1 fruit fly cellular context compared by ENCODE assay signal in the genomic region with DNA sequence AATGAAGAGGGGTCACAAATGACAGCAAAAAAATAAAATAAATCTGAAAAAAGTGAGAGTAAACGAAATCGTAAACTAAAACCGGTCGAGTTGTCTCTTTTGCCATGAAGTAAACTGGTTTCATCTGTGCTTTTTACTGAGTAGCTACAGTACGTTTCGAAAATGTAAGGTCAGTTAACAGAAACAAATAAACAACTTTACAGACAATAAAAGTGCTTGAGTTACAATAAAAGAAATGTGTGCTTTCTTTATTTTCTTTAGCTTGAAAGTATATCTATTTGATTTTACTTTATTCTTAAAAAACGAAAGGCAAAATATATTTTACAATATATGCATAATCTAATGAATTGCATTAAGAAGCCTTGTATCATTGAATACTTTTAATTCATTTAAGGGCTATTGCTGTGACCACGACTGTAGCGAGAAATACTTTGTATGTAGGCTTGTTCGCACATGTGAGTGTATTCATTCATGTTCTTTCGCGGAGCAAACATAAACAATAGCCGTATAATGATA.
TF ChIP-seq lines count a peak whose summit lies in the region.

No protein-coding gene starts in this region.

TF ChIP-seq in whole organism, embryonic, 481 proteins besides CTCF, POLR2A, EP300 and RAD21 (continued from another document and continues in another):
- TF ChIP-seq croc (GFP tag; conservative IDR thresholded peaks at IDR 0.05; lab: Robert Waterston, UW), result no peak
- TF ChIP-seq Fer3 (tag; optimal IDR thresholded peaks at IDR 0.05; lab: Kevin White, UChicago), result peak; percentile 76
- TF ChIP-seq CG9932 (GFP tag; IDR thresholded peaks at IDR 0.05; lab: Robert Waterston, UW), result peak; percentile 71
- TF ChIP-seq cas (GFP tag; IDR thresholded peaks at IDR 0.05; lab: Robert Waterston, UW), result no peak
- TF ChIP-seq kni (GFP tag; optimal IDR thresholded peaks at IDR 0.05; lab: Kevin White, UChicago), result no peak
- no peak for TF ChIP-seq CG10462 (GFP tag; optimal IDR thresholded peaks at IDR 0.05; lab: Kevin White, UChicago)
- TF ChIP-seq CG13775 (GFP tag; optimal IDR thresholded peaks at IDR 0.05; lab: Kevin White, UChicago), result peak; percentile 39
- TF ChIP-seq CG7786 (GFP tag; optimal IDR thresholded peaks at IDR 0.05; lab: Kevin White, UChicago), result peak; percentile 8
- TF ChIP-seq CG6689 (GFP tag; IDR thresholded peaks at IDR 0.05; lab: Robert Waterston, UW), result peak; percentile 60
- 0 out of 2 replicates have a peak, but pooled peaks have one; percentile 40 for TF ChIP-seq CG7372 (GFP tag; IDR thresholded peaks at IDR 0.05; lab: Robert Waterston, UW)
- peak; percentile 92 for TF ChIP-seq CG11695 (GFP tag; IDR thresholded peaks at IDR 0.05; lab: Robert Waterston, UW)
- TF ChIP-seq Drgx (GFP tag; IDR thresholded peaks at IDR 0.05; lab: Robert Waterston, UW), result peak; percentile 84
- 0 out of 3 replicates have a peak, but pooled peaks have one; percentile 9 for TF ChIP-seq CG14050 (GFP tag; IDR thresholded peaks at IDR 0.05; lab: Robert Waterston, UW)
- peak; percentile 37 for TF ChIP-seq odd (GFP tag; optimal IDR thresholded peaks at IDR 0.05; lab: Kevin White, UChicago)
- peak; percentile 18 for TF ChIP-seq Max (GFP tag; optimal IDR thresholded peaks at IDR 0.05; lab: Kevin White, UChicago)
- TF ChIP-seq Hmx (GFP tag; optimal IDR thresholded peaks at IDR 0.05; lab: Kevin White, UChicago), result peak; percentile 70
- TF ChIP-seq dmrt11E (tag; optimal IDR thresholded peaks at IDR 0.05; lab: Kevin White, UChicago), result peak; percentile 24
- no peak for TF ChIP-seq pita (GFP tag; optimal IDR thresholded peaks at IDR 0.05; lab: Kevin White, UChicago)
- 0 out of 2 replicates have a peak, but pooled peaks have one; percentile 9 for TF ChIP-seq wdn (GFP tag; IDR thresholded peaks at IDR 0.05; lab: Robert Waterston, UW)
- TF ChIP-seq CG12104 (GFP tag; optimal IDR thresholded peaks at IDR 0.05; lab: Kevin White, UChicago), result peak; percentile 17
- peak; percentile 41 for TF ChIP-seq CG15601 (tag; optimal IDR thresholded peaks at IDR 0.05; lab: Kevin White, UChicago)
- TF ChIP-seq CG17328 (GFP tag; IDR thresholded peaks at IDR 0.05; lab: Robert Waterston, UW), result peak; percentile 24; the same call in 1 of the 2 replicates
- TF ChIP-seq mld (GFP tag; IDR thresholded peaks at IDR 0.05; lab: Robert Waterston, UW; ENCODE audit: partially characterized antibody), result no peak
- TF ChIP-seq vvl (GFP tag; IDR thresholded peaks at IDR 0.05; lab: Robert Waterston, UW), result peak; percentile 55
- TF ChIP-seq CG2678 (tag; optimal IDR thresholded peaks at IDR 0.05; lab: Kevin White, UChicago), result peak; percentile 90
- peak; percentile 31 for TF ChIP-seq CG3407 (GFP tag; optimal IDR thresholded peaks at IDR 0.05; lab: Kevin White, UChicago)
- TF ChIP-seq sens (GFP tag; lab: Kevin White, UChicago), result peak; percentile 81
- TF ChIP-seq Xrp1 (GFP tag; IDR thresholded peaks at IDR 0.05; lab: Robert Waterston, UW), result peak; percentile 64; the same call in 1 of the 2 replicates
- TF ChIP-seq bsh (GFP tag; optimal IDR thresholded peaks at IDR 0.05; lab: Kevin White, UChicago), result peak; percentile 58 to 69
- TF ChIP-seq CG2116 (GFP tag; optimal IDR thresholded peaks at IDR 0.05; lab: Kevin White, UChicago), result no peak
- TF ChIP-seq Sox100B (GFP tag; optimal IDR thresholded peaks at IDR 0.05; lab: Kevin White, UChicago), result peak; percentile 74
- peak; percentile 20 for TF ChIP-seq CG3995 (GFP tag; optimal IDR thresholded peaks at IDR 0.05; lab: Kevin White, UChicago)
- peak; percentile 75 for TF ChIP-seq CG13296 (GFP tag; optimal IDR thresholded peaks at IDR 0.05; lab: Kevin White, UChicago)
- peak; percentile 73 for TF ChIP-seq CG2120 (GFP tag; optimal IDR thresholded peaks at IDR 0.05; lab: Kevin White, UChicago)
- peak; percentile 74 for TF ChIP-seq CG12391 (tag; optimal IDR thresholded peaks at IDR 0.05; lab: Kevin White, UChicago)
- TF ChIP-seq D (optimal IDR thresholded peaks at IDR 0.05; lab: Kevin White, UChicago), result no peak
- TF ChIP-seq D (GFP tag; optimal IDR thresholded peaks at IDR 0.05; lab: Kevin White, UChicago), result peak; percentile 8
- TF ChIP-seq CG6854 (GFP tag; optimal IDR thresholded peaks at IDR 0.05; lab: Kevin White, UChicago), result peak; percentile 49
- peak; percentile 40 for TF ChIP-seq gsb-n (tag; optimal IDR thresholded peaks at IDR 0.05; lab: Kevin White, UChicago)
- no peak for TF ChIP-seq amos (GFP tag; IDR thresholded peaks at IDR 0.05; lab: Robert Waterston, UW; ENCODE audit: partially characterized antibody)
- TF ChIP-seq CG32532 (GFP tag; IDR thresholded peaks at IDR 0.05; lab: Robert Waterston, UW), result peak; percentile 62
- no peak for TF ChIP-seq CG13287 (GFP tag; IDR thresholded peaks at IDR 0.05; lab: Robert Waterston, UW; ENCODE audit: partially characterized antibody)
- TF ChIP-seq CG7987 (GFP tag; optimal IDR thresholded peaks at IDR 0.05; lab: Kevin White, UChicago), result no peak
- peak; percentile 10 for TF ChIP-seq CG5245 (GFP tag; optimal IDR thresholded peaks at IDR 0.05; lab: Kevin White, UChicago)
- TF ChIP-seq CG18476 (GFP tag; optimal IDR thresholded peaks at IDR 0.05; lab: Kevin White, UChicago), result peak; percentile 10
- TF ChIP-seq C15 (GFP tag; IDR thresholded peaks at IDR 0.05; lab: Robert Waterston, UW), result no peak
- TF ChIP-seq CG18262 (tag; optimal IDR thresholded peaks at IDR 0.05; lab: Kevin White, UChicago), result peak; percentile 77
- peak; percentile 44 for TF ChIP-seq CG12299 (tag; optimal IDR thresholded peaks at IDR 0.05; lab: Kevin White, UChicago)
- TF ChIP-seq CG7556 (GFP tag; optimal IDR thresholded peaks at IDR 0.05; lab: Kevin White, UChicago), result peak; percentile 79
- TF ChIP-seq run (tag; optimal IDR thresholded peaks at IDR 0.05; lab: Kevin White, UChicago), result peak; percentile 64
- TF ChIP-seq nerfin-1 (tag; optimal IDR thresholded peaks at IDR 0.05; lab: Kevin White, UChicago), result peak; percentile 54
- peak; percentile 36 for TF ChIP-seq nau (GFP tag; optimal IDR thresholded peaks at IDR 0.05; lab: Kevin White, UChicago)
- peak; percentile 25 for TF ChIP-seq CG10654 (GFP tag; optimal IDR thresholded peaks at IDR 0.05; lab: Kevin White, UChicago)
- peak; percentile 32 for TF ChIP-seq mam (GFP tag; optimal IDR thresholded peaks at IDR 0.05; lab: Kevin White, UChicago)
- TF ChIP-seq lab (GFP tag; optimal IDR thresholded peaks at IDR 0.05; lab: Kevin White, UChicago), result peak; percentile 66
- TF ChIP-seq CG12071 (GFP tag; optimal IDR thresholded peaks at IDR 0.05; lab: Kevin White, UChicago), result peak; percentile 6
- peak; percentile 79 for TF ChIP-seq CG2712 (tag; optimal IDR thresholded peaks at IDR 0.05; lab: Kevin White, UChicago)
- no peak for TF ChIP-seq CG11723 (GFP tag; optimal IDR thresholded peaks at IDR 0.05; lab: Kevin White, UChicago)
- TF ChIP-seq CG8388 (GFP tag; optimal IDR thresholded peaks at IDR 0.05; lab: Kevin White, UChicago), result peak; percentile 67
- peak; percentile 63 for TF ChIP-seq ind (GFP tag; optimal IDR thresholded peaks at IDR 0.05; lab: Kevin White, UChicago)
- peak; percentile 86 for TF ChIP-seq CG15269 (tag; optimal IDR thresholded peaks at IDR 0.05; lab: Kevin White, UChicago)
- peak; percentile 22; the same call in 1 of the 3 replicates for TF ChIP-seq Aef1 (GFP tag; IDR thresholded peaks at IDR 0.05; lab: Robert Waterston, UW)
- TF ChIP-seq chm (GFP tag; IDR thresholded peaks at IDR 0.05; lab: Robert Waterston, UW), result no peak
- TF ChIP-seq kah (GFP tag; optimal IDR thresholded peaks at IDR 0.05; lab: Kevin White, UChicago), result peak; percentile 23
- no peak for TF ChIP-seq ken (GFP tag; IDR thresholded peaks at IDR 0.05; lab: Robert Waterston, UW)
- no peak for TF ChIP-seq gro (GFP tag; optimal IDR thresholded peaks at IDR 0.05; lab: Kevin White, UChicago)
- no peak for TF ChIP-seq prd (optimal IDR thresholded peaks at IDR 0.05; lab: Kevin White, UChicago)
- TF ChIP-seq prd (GFP tag; IDR thresholded peaks at IDR 0.05; lab: Robert Waterston, UW), result 0 out of 3 replicates have a peak, but pooled peaks have one; percentile 61
- TF ChIP-seq Sox102F (GFP tag; optimal IDR thresholded peaks at IDR 0.05; lab: Kevin White, UChicago), result peak; percentile 61
- no peak for TF ChIP-seq Nf-YA (GFP tag; IDR thresholded peaks at IDR 0.05; lab: Robert Waterston, UW)
- TF ChIP-seq CG3281 (GFP tag; optimal IDR thresholded peaks at IDR 0.05; lab: Kevin White, UChicago), result peak; percentile 72
- peak; percentile 75 for TF ChIP-seq gcm (GFP tag; optimal IDR thresholded peaks at IDR 0.05; lab: Kevin White, UChicago)
- peak; percentile 19 for TF ChIP-seq CG1602 (GFP tag; optimal IDR thresholded peaks at IDR 0.05; lab: Kevin White, UChicago)
- peak; percentile 67 for TF ChIP-seq CG17829 (tag; optimal IDR thresholded peaks at IDR 0.05; lab: Kevin White, UChicago)
- no peak for TF ChIP-seq slou (GFP tag; optimal IDR thresholded peaks at IDR 0.05; lab: Kevin White, UChicago)
- no peak; the same call in 1 of the 2 replicates for TF ChIP-seq Adf1 (GFP tag; IDR thresholded peaks at IDR 0.05; lab: Robert Waterston, UW)
- TF ChIP-seq Hey (tag; optimal IDR thresholded peaks at IDR 0.05; lab: Kevin White, UChicago), result no peak
- TF ChIP-seq Hsf (GFP tag; optimal IDR thresholded peaks at IDR 0.05; lab: Kevin White, UChicago), result peak; percentile 21
- TF ChIP-seq CG12219 (GFP tag; optimal IDR thresholded peaks at IDR 0.05; lab: Kevin White, UChicago), result peak; percentile 63
- TF ChIP-seq CG6813 (GFP tag; optimal IDR thresholded peaks at IDR 0.05; lab: Kevin White, UChicago), result peak; percentile 61
- TF ChIP-seq CG11504 (tag; optimal IDR thresholded peaks at IDR 0.05; lab: Kevin White, UChicago), result peak; percentile 79
- TF ChIP-seq ATbp (GFP tag; optimal IDR thresholded peaks at IDR 0.05; lab: Kevin White, UChicago), result peak; percentile 48
- TF ChIP-seq Oaz (GFP tag; IDR thresholded peaks at IDR 0.05; lab: Robert Waterston, UW), result no peak
- TF ChIP-seq CG8281 (tag; optimal IDR thresholded peaks at IDR 0.05; lab: Kevin White, UChicago), result no peak
- peak; percentile 61 for TF ChIP-seq HmgZ (tag; optimal IDR thresholded peaks at IDR 0.05; lab: Kevin White, UChicago)
- TF ChIP-seq Dek (tag; optimal IDR thresholded peaks at IDR 0.05; lab: Kevin White, UChicago), result peak; percentile 60
- TF ChIP-seq Blimp-1 (GFP tag; optimal IDR thresholded peaks at IDR 0.05; lab: Kevin White, UChicago), result peak; percentile 96
- TF ChIP-seq CG17568 (GFP tag; optimal IDR thresholded peaks at IDR 0.05; lab: Kevin White, UChicago), result peak; percentile 53
- peak; percentile 3 for TF ChIP-seq Spps (tag; optimal IDR thresholded peaks at IDR 0.05; lab: Kevin White, UChicago)
- TF ChIP-seq Ptx1 (GFP tag; IDR thresholded peaks at IDR 0.05; lab: Robert Waterston, UW), result peak; percentile 50; the same call in 1 of the 2 replicates
- TF ChIP-seq exex (tag; optimal IDR thresholded peaks at IDR 0.05; lab: Kevin White, UChicago), result peak; percentile 28
- peak; percentile 44 for TF ChIP-seq caup (GFP tag; optimal IDR thresholded peaks at IDR 0.05; lab: Kevin White, UChicago; ENCODE audit: severe bottlenecking)
- TF ChIP-seq chinmo (GFP tag; IDR thresholded peaks at IDR 0.05; lab: Robert Waterston, UW; ENCODE audit: partially characterized antibody), result no peak
- TF ChIP-seq sisA (GFP tag; IDR thresholded peaks at IDR 0.05; lab: Robert Waterston, UW), result no peak
- peak; percentile 52 for TF ChIP-seq CG9437 (GFP tag; optimal IDR thresholded peaks at IDR 0.05; lab: Kevin White, UChicago)
- TF ChIP-seq Meics (GFP tag; optimal IDR thresholded peaks at IDR 0.05; lab: Kevin White, UChicago), result peak; percentile 79
- peak in 1 of 2 experiments; percentile 21 for TF ChIP-seq Hr78 (GFP tag; optimal IDR thresholded peaks at IDR 0.05; lab: Kevin White, UChicago)
- TF ChIP-seq CG14667 (GFP tag; IDR thresholded peaks at IDR 0.05; lab: Robert Waterston, UW), result peak; percentile 9; the same call in 1 of the 2 replicates
- peak; percentile 47 for TF ChIP-seq Chrac-16 (GFP tag; optimal IDR thresholded peaks at IDR 0.05; lab: Kevin White, UChicago)
- TF ChIP-seq sd (tag; optimal IDR thresholded peaks at IDR 0.05; lab: Kevin White, UChicago), result peak; percentile 56
- 0 out of 2 replicates have a peak, but pooled peaks have one; percentile 48 for TF ChIP-seq CG14014 (GFP tag; IDR thresholded peaks at IDR 0.05; lab: Robert Waterston, UW)
- no peak for TF ChIP-seq CG7745 (tag; optimal IDR thresholded peaks at IDR 0.05; lab: Kevin White, UChicago)
- peak; percentile 78 for TF ChIP-seq CG13424 (tag; optimal IDR thresholded peaks at IDR 0.05; lab: Kevin White, UChicago)
- TF ChIP-seq klu (GFP tag; IDR thresholded peaks at IDR 0.05; lab: Robert Waterston, UW), result no peak
- peak; percentile 15 for TF ChIP-seq CG15011 (GFP tag; optimal IDR thresholded peaks at IDR 0.05; lab: Kevin White, UChicago)
- TF ChIP-seq fd96Cb (tag; optimal IDR thresholded peaks at IDR 0.05; lab: Kevin White, UChicago), result peak; percentile 45
- no peak for TF ChIP-seq ro (GFP tag; IDR thresholded peaks at IDR 0.05; lab: Robert Waterston, UW)
- no peak; the same call in 1 of the 2 replicates for TF ChIP-seq HLH3B (GFP tag; IDR thresholded peaks at IDR 0.05; lab: Robert Waterston, UW)
- TF ChIP-seq kay (GFP tag; optimal IDR thresholded peaks at IDR 0.05; lab: Kevin White, UChicago), result peak; percentile 8
- TF ChIP-seq hbn (GFP tag; IDR thresholded peaks at IDR 0.05; lab: Robert Waterston, UW; ENCODE audit: partially characterized antibody), result no peak
- no peak for TF ChIP-seq fru (optimal IDR thresholded peaks at IDR 0.05; lab: Kevin White, UChicago)
- no peak for TF ChIP-seq CG8944 (GFP tag; optimal IDR thresholded peaks at IDR 0.05; lab: Kevin White, UChicago)
- peak; percentile 40 for TF ChIP-seq Bteb2 (GFP tag; optimal IDR thresholded peaks at IDR 0.05; lab: Kevin White, UChicago)
- TF ChIP-seq CG6765 (GFP tag; optimal IDR thresholded peaks at IDR 0.05; lab: Kevin White, UChicago), result no peak
- TF ChIP-seq CG10267 (tag; optimal IDR thresholded peaks at IDR 0.05; lab: Kevin White, UChicago), result peak; percentile 65
- peak; percentile 51 for TF ChIP-seq pum (GFP tag; optimal IDR thresholded peaks at IDR 0.05; lab: Kevin White, UChicago)
- TF ChIP-seq CG14441 (GFP tag; IDR thresholded peaks at IDR 0.05; lab: Robert Waterston, UW), result 0 out of 2 replicates have a peak, but pooled peaks have one; percentile 32
- no peak for TF ChIP-seq lov (optimal IDR thresholded peaks at IDR 0.05; lab: Kevin White, UChicago)
- no peak for TF ChIP-seq lov (GFP tag; IDR thresholded peaks at IDR 0.05; lab: Robert Waterston, UW)
- TF ChIP-seq CG7839 (tag; optimal IDR thresholded peaks at IDR 0.05; lab: Kevin White, UChicago), result peak; percentile 78
- peak; percentile 23 for TF ChIP-seq CG4854 (GFP tag; optimal IDR thresholded peaks at IDR 0.05; lab: Kevin White, UChicago)
- TF ChIP-seq gem (tag; optimal IDR thresholded peaks at IDR 0.05; lab: Kevin White, UChicago), result peak; percentile 86
- peak; percentile 24 for TF ChIP-seq Mad (GFP tag; optimal IDR thresholded peaks at IDR 0.05; lab: Kevin White, UChicago)
- TF ChIP-seq Hr51 (GFP tag; optimal IDR thresholded peaks at IDR 0.05; lab: Kevin White, UChicago), result peak in 1 of 2 experiments; percentile 79
